Fruit fly (Drosophila melanogaster) whole organism, embryonic: ENCODE measurements around the gene CG34303.
A peak's percentile ranks its signal among the peaks of the same experiment; 100 is the strongest.

Source experiments
- Blimp-1 ChIP-seq: fragments of 200-800 bp; sonication (Bioruptor generic); optimal IDR thresholded peaks from 3 replicates; lab custom pipeline; 2018; ENCODE audit warnings: missing biosample characterization, missing genetic modification characterization, mild to moderate bottlenecking, moderate library complexity, missing genetic modification reagents
- CG10431 ChIP-seq: fragments of 200-800 bp; sonication (Bioruptor generic); optimal IDR thresholded peaks from 3 replicates; lab custom pipeline; 2018; ENCODE audit warnings: missing biosample characterization, mild to moderate bottlenecking, missing genetic modification characterization
- CG11696 ChIP-seq: fragments of 200-800 bp; sonication (Bioruptor generic); IDR thresholded peaks from 2 replicates; pipeline ENCODE4 v1.3.6; 2022; ENCODE audit warnings: missing biosample characterization, missing genetic modification characterization
- CG12942 ChIP-seq: fragments of 200-800 bp; sonication (Bioruptor generic); optimal IDR thresholded peaks from 3 replicates; lab custom pipeline; 2016; ENCODE audit warnings: missing biosample characterization, missing genetic modification characterization
- CG18476 ChIP-seq: fragments of 200-800 bp; sonication (Bioruptor generic); optimal IDR thresholded peaks from 2 replicates; lab custom pipeline; 2016; ENCODE audit warnings: missing biosample characterization, mild to moderate bottlenecking, missing genetic modification characterization
- CG30403 ChIP-seq: fragments of 200-800 bp; sonication (Bioruptor generic); optimal IDR thresholded peaks from 3 replicates; lab custom pipeline; 2016; ENCODE audit warnings: missing biosample characterization, missing genetic modification characterization
- CG31224 ChIP-seq: fragments of 200-800 bp; sonication (Bioruptor generic); IDR thresholded peaks from 2 replicates; pipeline ENCODE4 v1.3.6; 2022; ENCODE audit warnings: missing biosample characterization, missing genetic modification characterization
- CG33557 ChIP-seq: fragments of 200-800 bp; sonication (Bioruptor generic); optimal IDR thresholded peaks from 2 replicates; lab custom pipeline; 2019; ENCODE audit warnings: missing biosample characterization, mild to moderate bottlenecking, missing genetic modification characterization, moderate library complexity
- CG4404 ChIP-seq: fragments of 200-800 bp; sonication (Bioruptor generic); IDR thresholded peaks from 2 replicates; pipeline ENCODE4 v1.3.6; 2022; ENCODE audit warnings: missing biosample characterization, missing genetic modification characterization
- CG6254 ChIP-seq: fragments of 200-800 bp; sonication (Bioruptor generic); optimal IDR thresholded peaks from 3 replicates; lab custom pipeline; 2017; ENCODE audit warnings: mild to moderate bottlenecking, missing biosample characterization, missing genetic modification reagents, missing genetic modification characterization
- CG6654 ChIP-seq: fragments of 200-800 bp; sonication (Bioruptor generic); optimal IDR thresholded peaks from 2 replicates; lab custom pipeline; 2017; ENCODE audit warnings: missing biosample characterization, mild to moderate bottlenecking, missing genetic modification characterization
- CTCF ChIP-seq: fragments of 200-800 bp; sonication (Bioruptor generic); optimal IDR thresholded peaks from 2 replicates; lab custom pipeline; 2017; ENCODE audit warnings: missing biosample characterization, mild to moderate bottlenecking, missing genetic modification characterization, moderate library complexity
- Eip74EF ChIP-seq, 2 experiments: fragments of 200-800 bp in 1 of 2; fragments of >200 bp in 1 of 2; sonication (Bioruptor generic) in 1 of 2; optimal IDR thresholded peaks; 2 replicates each; lab custom pipeline; 2017 to 2019; ENCODE audit warnings: missing biosample characterization in 2 of 2, missing genetic modification characterization in 2 of 2, mild to moderate bottlenecking in 1 of 2, moderate library complexity in 1 of 2
- HLH4C ChIP-seq: fragments of 200-800 bp; sonication (Bioruptor generic); IDR thresholded peaks from 3 replicates; pipeline ENCODE4 v1.3.6; 2022; ENCODE audit warnings: missing biosample characterization, missing genetic modification characterization; ENCODE audit not compliant: partially characterized antibody
- HLHmδ ChIP-seq: fragments of 200-800 bp; sonication (Bioruptor generic); optimal IDR thresholded peaks from 2 replicates; lab custom pipeline; 2018; ENCODE audit warnings: missing biosample characterization, mild to moderate bottlenecking, missing genetic modification characterization, moderate library complexity
- MTF-1 ChIP-seq: fragments of 200-800 bp; sonication (Bioruptor generic); optimal IDR thresholded peaks from 2 replicates; lab custom pipeline; 2018; ENCODE audit warnings: missing biosample characterization, mild to moderate bottlenecking, missing genetic modification characterization, borderline replicate concordance
- Max ChIP-seq: fragments of 200-800 bp; sonication (Bioruptor generic); optimal IDR thresholded peaks from 2 replicates; lab custom pipeline; 2016; ENCODE audit warnings: missing biosample characterization, mild to moderate bottlenecking, missing genetic modification characterization
- Med ChIP-seq: fragments of 200-800 bp; sonication (Bioruptor generic); peaks from one replicate; lab custom pipeline; 2016; ENCODE audit warnings: missing biosample characterization, missing genetic modification characterization, mild to moderate bottlenecking, inconsistent platforms, moderate library complexity
- Neu2 ChIP-seq: fragments of 200-800 bp; sonication (Bioruptor generic); optimal IDR thresholded peaks from 3 replicates; lab custom pipeline; 2016; ENCODE audit warnings: missing biosample characterization, missing genetic modification characterization, borderline replicate concordance
- Opbp ChIP-seq: fragments of 200-800 bp; sonication (Bioruptor generic); IDR thresholded peaks from 3 replicates; pipeline ENCODE4 v1.3.6; 2022; ENCODE audit warnings: missing biosample characterization, missing genetic modification characterization; ENCODE audit not compliant: partially characterized antibody
- Pdp1 ChIP-seq, 2 experiments: fragments of 200-800 bp; sonication (Bioruptor generic); optimal IDR thresholded peaks; 3 replicates each; lab custom pipeline; 2016; ENCODE audit warnings: missing biosample characterization in 2 of 2, missing genetic modification characterization in 2 of 2, mild to moderate bottlenecking in 1 of 2, moderate library complexity in 1 of 2
- aop ChIP-seq: fragments of 200-800 bp; sonication (Bioruptor generic); IDR thresholded peaks from 2 replicates; pipeline ENCODE4 v1.3.6; 2022; ENCODE audit warnings: missing biosample characterization, missing genetic modification characterization
- bsh ChIP-seq, 2 experiments: fragments of 200-800 bp; sonication (Bioruptor generic); optimal IDR thresholded peaks; 2 replicates each; lab custom pipeline; 2017 to 2018; ENCODE audit warnings: mild to moderate bottlenecking in 2 of 2, missing biosample characterization in 2 of 2, missing genetic modification characterization in 2 of 2, moderate library complexity in 1 of 2
- chinmo ChIP-seq: fragments of 200-800 bp; sonication (Bioruptor generic); IDR thresholded peaks from 4 replicates; pipeline ENCODE4 v1.3.6; 2022; ENCODE audit warnings: missing biosample characterization, missing genetic modification characterization; ENCODE audit not compliant: partially characterized antibody
- ci ChIP-seq: fragments of 200-800 bp; sonication (Bioruptor generic); IDR thresholded peaks from 3 replicates; pipeline ENCODE4 v1.3.6; 2022; ENCODE audit warnings: missing biosample characterization, missing genetic modification characterization
- da ChIP-seq: fragments of 200-800 bp; sonication (Bioruptor generic); optimal IDR thresholded peaks from 2 replicates; lab custom pipeline; 2016; ENCODE audit warnings: missing biosample characterization, missing genetic modification characterization
- ftz-f1 ChIP-seq: fragments of 200-800 bp; sonication (Bioruptor generic); optimal IDR thresholded peaks from 2 replicates; lab custom pipeline; 2016; ENCODE audit warnings: missing biosample characterization, missing genetic modification characterization
- hb ChIP-seq: fragments of 200-800 bp; sonication (Bioruptor generic); IDR thresholded peaks from 3 replicates; pipeline ENCODE4 v1.3.6; 2022; ENCODE audit warnings: missing biosample characterization, missing genetic modification characterization; ENCODE audit not compliant: partially characterized antibody
- her ChIP-seq: fragments of 200-800 bp; sonication (Bioruptor generic); optimal IDR thresholded peaks from 2 replicates; lab custom pipeline; 2016; ENCODE audit warnings: missing biosample characterization, missing genetic modification characterization
- hkb ChIP-seq, 2 experiments: fragments of 200-800 bp in 1 of 2; fragments of >200 bp in 1 of 2; sonication (Bioruptor generic) in 1 of 2; IDR thresholded peaks in 1 of 2; optimal IDR thresholded peaks in 1 of 2; 2 replicates each; pipeline versions ENCODE4 v1.3.6 to Lab custom; 2017 to 2022; ENCODE audit warnings: missing biosample characterization in 1 of 2, missing genetic modification characterization in 1 of 2
- inv ChIP-seq: fragments of 200-800 bp; sonication (Bioruptor generic); IDR thresholded peaks from 2 replicates; pipeline ENCODE4 v1.3.6; 2022; ENCODE audit warnings: missing biosample characterization, missing genetic modification characterization; ENCODE audit not compliant: partially characterized antibody
- otp ChIP-seq: fragments of 200-800 bp; sonication (Bioruptor generic); IDR thresholded peaks from 3 replicates; pipeline ENCODE4, ENCODE4 v1.3.6; 2022; ENCODE audit warnings: missing biosample characterization, missing genetic modification characterization
- sd ChIP-seq: fragments of 200-800 bp; sonication (Bioruptor generic); optimal IDR thresholded peaks from 3 replicates; lab custom pipeline; 2018; ENCODE audit warnings: missing biosample characterization, mild to moderate bottlenecking, missing genetic modification characterization, moderate library complexity
- sens ChIP-seq: fragments of 200-800 bp; sonication (Bioruptor generic); peaks from one replicate; lab custom pipeline; 2016; ENCODE audit warnings: missing biosample characterization, missing genetic modification characterization
- slp2 ChIP-seq: fragments of 200-800 bp; sonication (Bioruptor generic); optimal IDR thresholded peaks from 2 replicates; lab custom pipeline; 2016; ENCODE audit warnings: missing biosample characterization, missing genetic modification characterization
- sqz ChIP-seq: fragments of 200-800 bp; sonication (Bioruptor generic); optimal IDR thresholded peaks from 3 replicates; lab custom pipeline; 2018; ENCODE audit warnings: missing biosample characterization, mild to moderate bottlenecking, missing genetic modification characterization
- tap ChIP-seq: fragments of 200-800 bp; optimal IDR thresholded peaks from 3 replicates; lab custom pipeline; 2019; ENCODE audit warnings: missing biosample characterization, mild to moderate bottlenecking, missing genetic modification characterization, moderate library complexity
- toy ChIP-seq: fragments of 200-800 bp; sonication (Bioruptor generic); IDR thresholded peaks from 2 replicates; pipeline ENCODE4 v1.3.6; 2022; ENCODE audit warnings: missing biosample characterization, missing genetic modification characterization
- usp ChIP-seq: fragments of >200 bp; optimal IDR thresholded peaks from 2 replicates; lab custom pipeline; 2017; ENCODE audit warnings: missing biosample characterization, missing genetic modification characterization
- vvl ChIP-seq: fragments of 200-800 bp; sonication (Bioruptor generic); IDR thresholded peaks from 2 replicates; pipeline ENCODE4 v1.3.6; 2022; ENCODE audit warnings: missing biosample characterization, missing genetic modification characterization

The CG34303 gene

DNA sequence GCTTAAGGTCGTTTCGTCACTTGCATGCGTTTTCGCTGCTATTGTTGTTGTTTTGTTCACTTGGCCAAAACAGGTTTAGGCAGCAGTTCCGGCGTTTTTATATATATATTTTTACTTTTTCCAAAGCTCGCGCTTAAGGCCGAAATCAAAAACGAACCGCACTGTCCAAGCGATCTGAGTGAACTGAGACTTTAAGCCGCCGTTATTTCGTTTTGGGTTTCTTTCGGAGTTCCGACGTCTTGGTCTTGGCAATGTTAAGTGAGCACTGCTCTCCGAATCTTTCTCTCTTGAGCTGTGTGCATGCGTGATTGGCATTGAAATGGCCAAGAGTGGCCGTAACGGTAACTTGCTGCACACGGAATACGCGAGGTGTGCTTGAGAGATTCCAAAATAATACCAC lies 26.2 kb downstream of the CG34303 start, which contains the start of gene knk (continued):
- TF ChIP-seq CG33557 (GFP tag; lab: Kevin White, UChicago) (no peak), ftz-f1 (GFP tag; lab: Kevin White, UChicago) (peak; percentile 59), CG18476 (GFP tag; lab: Kevin White, UChicago) (peak; percentile 73), hkb (optimal IDR thresholded peaks at IDR 0.05; lab: Kevin White, UChicago) (peak; percentile 49), hkb (GFP tag; IDR thresholded peaks at IDR 0.05; lab: Robert Waterston, UW) (peak; percentile 38; the same call in 1 of the 2 replicates), Eip74EF (GFP tag; optimal IDR thresholded peaks at IDR 0.05; lab: Kevin White, UChicago) (peak in 1 of 2 experiments; percentile 71), her (GFP tag; lab: Kevin White, UChicago) (no peak), tap (tag; lab: Kevin White, UChicago) (peak; percentile 15), inv (GFP tag; lab: Robert Waterston, UW) (no peak), usp (GFP tag; lab: Kevin White, UChicago) (no peak), toy (GFP tag; lab: Robert Waterston, UW) (no peak), otp (GFP tag; lab: Robert Waterston, UW) (no peak), CG11696 (GFP tag; lab: Robert Waterston, UW) (no peak), Opbp (GFP tag; lab: Robert Waterston, UW) (peak; percentile 33; the same call in 1 of the 3 replicates), CG31224 (no peak), MTF-1 (GFP tag; lab: Kevin White, UChicago) (no peak), Neu2 (no peak), hb (GFP tag; lab: Robert Waterston, UW) (no peak)

DNA sequence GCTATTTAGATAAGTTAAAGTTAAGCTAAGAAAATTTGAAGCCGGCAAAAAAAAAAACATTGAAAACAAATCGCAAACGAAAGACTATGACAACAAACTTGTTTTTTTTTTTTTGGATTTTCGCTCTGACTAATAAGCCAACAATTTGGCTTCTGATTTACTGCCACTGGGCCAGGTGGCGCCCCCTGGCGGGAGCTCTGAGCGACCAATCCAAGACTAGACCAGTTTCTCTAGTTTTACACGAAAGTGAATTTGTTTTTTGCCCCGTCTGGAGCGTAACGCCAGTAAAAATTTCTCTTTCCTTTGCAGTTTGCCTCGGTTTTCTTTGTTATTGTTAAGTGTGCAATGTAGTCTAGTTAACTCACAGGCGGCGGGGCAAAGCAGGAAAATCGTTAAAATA lies 26.9 kb downstream of the CG34303 start:
- TF ChIP-seq sens (peak; percentile 39), CG10431 (GFP tag; lab: Kevin White, UChicago) (peak; percentile 53), CTCF (peak; percentile 88), sqz (GFP tag; lab: Kevin White, UChicago) (peak; percentile 49), da (no peak), HLHmδ (GFP tag; lab: Kevin White, UChicago) (peak; percentile 19), CG4404 (no peak), sd (tag; lab: Kevin White, UChicago) (peak; percentile 84), aop (GFP tag; lab: Robert Waterston, UW) (no peak), Pdp1 (GFP tag; optimal IDR thresholded peaks at IDR 0.05; lab: Kevin White, UChicago) (no peak), bsh (GFP tag; optimal IDR thresholded peaks at IDR 0.05; lab: Kevin White, UChicago) (peak in 1 of 2 experiments; percentile 18), Med (GFP tag; lab: Kevin White, UChicago) (peak; percentile 14), Blimp-1 (GFP tag; lab: Kevin White, UChicago) (peak; percentile 99), CG6654 (GFP tag; lab: Kevin White, UChicago) (no peak), CG12942 (GFP tag; lab: Kevin White, UChicago) (no peak), ci (GFP tag; lab: Robert Waterston, UW) (peak; percentile 30; the same call in 1 of the 3 replicates), CG30403 (GFP tag; lab: Kevin White, UChicago) (no peak), Max (GFP tag; lab: Kevin White, UChicago) (no peak), HLH4C (GFP tag; lab: Robert Waterston, UW) (0 out of 3 replicates have a peak, but pooled peaks have one; percentile 16), vvl (GFP tag; lab: Robert Waterston, UW) (0 out of 2 replicates have a peak, but pooled peaks have one; percentile 13), CG33557 (GFP tag; lab: Kevin White, UChicago) (peak; percentile 48), chinmo (0 out of 4 replicates have a peak, but pooled peaks have one; percentile 20), CG6254 (peak; percentile 26), slp2 (GFP tag; lab: Kevin White, UChicago) (no peak)
